Worm (Caenorhabditis elegans) whole organism, young adult: ENCODE data around the gene T24A6.7.

Experiments
- B0336.3 ChIP-seq: fragments of 200-800 bp; sonication (Bioruptor generic); IDR thresholded peaks from 2 replicates; pipeline ENCODE4 v1.3.6; 2022; ENCODE audit warnings: missing genetic modification characterization, missing compliant biosample characterization
- F22D6.2 ChIP-seq: sonication (generic microtip); optimal IDR thresholded peaks from 2 replicates; lab custom pipeline; 2016; ENCODE audit warnings: mild to moderate bottlenecking, missing genetic modification characterization, missing compliant biosample characterization
- F23B12.7 ChIP-seq: sonication (generic microtip); optimal IDR thresholded peaks from 2 replicates; lab custom pipeline; 2017; ENCODE audit warnings: missing genetic modification characterization, mild to moderate bottlenecking, missing compliant biosample characterization, antibody characterized with exemption, moderate library complexity; ENCODE audit not compliant: insufficient read depth
- F57A8.1 ChIP-seq: fragments of 200-800 bp; sonication (Bioruptor generic); optimal IDR thresholded peaks from 2 replicates; lab custom pipeline; 2018; ENCODE audit warnings: mild to moderate bottlenecking, missing genetic modification characterization, moderate library complexity, missing compliant biosample characterization
- dpff-1 ChIP-seq: sonication (generic microtip); optimal IDR thresholded peaks from 2 replicates; lab custom pipeline; 2017; ENCODE audit warnings: mild to moderate bottlenecking, missing genetic modification characterization, missing compliant biosample characterization
- let-526 ChIP-seq: fragments of 200-800 bp; sonication (Bioruptor generic); IDR thresholded peaks from 2 replicates; pipeline ENCODE4 v1.3.6; 2022; ENCODE audit warnings: missing genetic modification reagents, missing genetic modification characterization, missing compliant biosample characterization
- lsl-1 ChIP-seq: fragments of 200-800 bp; sonication (Bioruptor generic); optimal IDR thresholded peaks from 2 replicates; lab custom pipeline; 2018; ENCODE audit warnings: mild to moderate bottlenecking, missing genetic modification characterization, moderate library complexity, missing compliant biosample characterization
- mxl-1 ChIP-seq: sonication (generic microtip); optimal IDR thresholded peaks from 2 replicates; lab custom pipeline; 2016; ENCODE audit warnings: missing genetic modification characterization, missing compliant biosample characterization
- nfya-1 ChIP-seq: sonication (generic microtip); optimal IDR thresholded peaks from 2 replicates; lab custom pipeline; 2017; ENCODE audit warnings: antibody characterized with exemption, missing compliant biosample characterization, missing genetic modification characterization, borderline replicate concordance; ENCODE audit not compliant: insufficient read depth
- repo-1 ChIP-seq: sonication (generic microtip); optimal IDR thresholded peaks from 2 replicates; lab custom pipeline; 2017; ENCODE audit warnings: mild to moderate bottlenecking, missing genetic modification characterization, missing compliant biosample characterization
- sea-2 ChIP-seq: fragments of 200-800 bp; sonication (Bioruptor generic); IDR thresholded peaks from 2 replicates; pipeline ENCODE4 v1.3.6; 2022; ENCODE audit warnings: missing genetic modification characterization, missing compliant biosample characterization
- tlf-1 ChIP-seq: fragments of 200-800 bp; sonication (Bioruptor generic); optimal IDR thresholded peaks from 2 replicates; lab custom pipeline; 2018; ENCODE audit warnings: mild to moderate bottlenecking, missing genetic modification characterization, missing compliant biosample characterization
- ztf-25 ChIP-seq: fragments of 200-800 bp; sonication (Bioruptor generic); IDR thresholded peaks from 2 replicates; pipeline ENCODE4 v1.3.6; 2022; ENCODE audit warnings: missing genetic modification reagents, missing genetic modification characterization, missing compliant biosample characterization

- TF ChIP-seq dpff-1 (tag; lab: Kevin White, UChicago) (no peak), F23B12.7 (tag; lab: Kevin White, UChicago) (no peak), tlf-1 (GFP tag; lab: Kevin White, UChicago) (no peak), nfya-1 (tag; lab: Kevin White, UChicago) (no peak), repo-1 (tag; lab: Kevin White, UChicago) (no peak), lsl-1 (GFP tag; lab: Kevin White, UChicago) (no peak), mxl-1 (tag; lab: Kevin White, UChicago) (no peak), B0336.3 (GFP tag; lab: Robert Waterston, UW) (no peak), F57A8.1 (GFP tag; lab: Kevin White, UChicago) (no peak), ztf-25 (GFP tag; lab: Robert Waterston, UW) (no peak), let-526 (GFP tag; lab: Robert Waterston, UW) (no peak), F22D6.2 (tag; lab: Kevin White, UChicago) (no peak), sea-2 (no peak)
Observed at ce11 chrV:3476228-3476627, 48.8 kb upstream of the T24A6.7 start.
